Worm (Caenorhabditis elegans): ENCODE measurements around the gene R04D3.2.

- TF ChIP-seq skn-1 (tag; optimal IDR thresholded peaks at IDR 0.05) (no peak), lin-11 (tag; optimal IDR thresholded peaks at IDR 0.05) (no peak), lin-39 (tag; optimal IDR thresholded peaks at IDR 0.05) (no peak), mdl-1 (tag; optimal IDR thresholded peaks at IDR 0.05) (no peak), gmeb-1 (tag; optimal IDR thresholded peaks at IDR 0.05) (peak; percentile 14), nhr-12 (tag; optimal IDR thresholded peaks at IDR 0.05) (no peak), unc-62 (GFP tag; optimal IDR thresholded peaks at IDR 0.05) (no peak), snpc-4 (tag; optimal IDR thresholded peaks at IDR 0.05) (no peak), egl-27 (tag; optimal IDR thresholded peaks at IDR 0.05) (no peak)
Observed at ce11 chrX:13247614-13248013, 38.8 kb downstream of the R04D3.2 start.
